Worm (Caenorhabditis elegans): ENCODE data around the gene meg-4.

Gene meg-4

ce11 chrX:1682558-1682957, at the start of gene meg-4:
Gene meg-4, plus strand, starts transcription at chrX:1682954.
- TF ChIP-seq F37B4.10 (GFP tag; IDR thresholded peaks at IDR 0.05) (no peak), hmg-1.2 (GFP tag; IDR thresholded peaks at IDR 0.05) (peak; percentile 62), madf-6 (GFP tag; IDR thresholded peaks at IDR 0.05) (0 out of 2 replicates have a peak, but pooled peaks have one; percentile 29)

DNA sequence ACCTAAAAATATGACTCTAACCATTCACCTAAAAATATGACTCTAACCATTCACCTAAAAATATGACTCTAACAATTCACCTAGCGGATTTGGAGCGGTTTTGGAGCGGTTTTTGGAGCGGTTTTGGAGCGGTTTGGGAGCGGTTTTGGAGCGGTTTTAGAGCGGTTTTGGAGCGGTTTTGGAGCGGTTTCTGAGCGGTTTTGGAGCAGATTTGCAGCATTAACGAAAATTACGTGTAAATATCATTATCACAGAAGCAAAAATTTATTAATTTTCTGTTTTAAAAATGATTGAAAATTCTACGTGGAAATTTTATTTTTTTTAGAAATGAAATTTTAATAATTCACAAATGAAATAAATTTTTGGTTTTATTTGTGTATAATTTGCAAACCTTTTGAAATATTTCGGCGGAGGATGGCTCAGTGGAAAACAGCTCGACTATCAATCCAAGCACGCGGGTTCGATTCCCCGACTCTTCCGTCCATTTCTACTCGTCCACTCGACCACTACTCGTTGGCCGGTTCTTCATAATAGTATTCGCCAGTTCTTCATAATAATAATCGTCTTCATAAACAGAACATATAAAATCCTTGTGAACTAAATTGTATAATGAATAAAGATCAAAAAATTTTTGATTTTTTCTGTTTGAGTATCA, 39.2 kb upstream of the meg-4 start:
- TF ChIP-seq tbp1 (GFP tag; optimal IDR thresholded peaks at IDR 0.05): peak; percentile 54
- no peak for TF ChIP-seq B0019.2 (GFP tag; conservative IDR thresholded peaks at IDR 0.05)
- TF ChIP-seq mxl-1 (tag; optimal IDR thresholded peaks at IDR 0.05): no peak
- no peak for TF ChIP-seq F33H1.4 (GFP tag; IDR thresholded peaks at IDR 0.05)
- no peak for TF ChIP-seq C17E4.6 (GFP tag; IDR thresholded peaks at IDR 0.05)
- TF ChIP-seq nhr-179 (tag; optimal IDR thresholded peaks at IDR 0.05): no peak
- TF ChIP-seq snpc-1.3 (tag; optimal IDR thresholded peaks at IDR 0.05; ENCODE audit: insufficient read depth): peak; percentile 66
- TF ChIP-seq egl-18 (GFP tag; IDR thresholded peaks at IDR 0.05): no peak
- TF ChIP-seq B0261.1 (tag; optimal IDR thresholded peaks at IDR 0.05): peak; percentile 46
- TF ChIP-seq B0336.3 (GFP tag; IDR thresholded peaks at IDR 0.05): no peak
- TF ChIP-seq let-607 (tag; optimal IDR thresholded peaks at IDR 0.05): no peak
- TF ChIP-seq lsy-27 (tag; optimal IDR thresholded peaks at IDR 0.05; ENCODE audit: borderline replicate concordance, insufficient read depth): no peak
- no peak for TF ChIP-seq chd-7 (tag; optimal IDR thresholded peaks at IDR 0.05)
- no peak for TF ChIP-seq ztf-22 (GFP tag; optimal IDR thresholded peaks at IDR 0.05)
- TF ChIP-seq Y53F4B.3 (GFP tag; IDR thresholded peaks at IDR 0.05): no peak
- peak; percentile 56 for TF ChIP-seq snpc-4 (GFP tag; optimal IDR thresholded peaks at IDR 0.05)
- TF ChIP-seq snpc-4 (tag; optimal IDR thresholded peaks at IDR 0.05): peak in 1 of 4 experiments; percentile 26
- TF ChIP-seq ztf-18 (tag; optimal IDR thresholded peaks at IDR 0.05): no peak
- no peak for TF ChIP-seq lin-40 (tag; optimal IDR thresholded peaks at IDR 0.05)
- peak; percentile 91 for TF ChIP-seq him-1 (tag; optimal IDR thresholded peaks at IDR 0.05)
- no peak for TF ChIP-seq F39B2.1 (GFP tag; IDR thresholded peaks at IDR 0.05)
- TF ChIP-seq nfyb-1 (GFP tag; IDR thresholded peaks at IDR 0.05): no peak
- TF ChIP-seq nhr-120 (GFP tag; IDR thresholded peaks at IDR 0.05): no peak
- peak; percentile 29 for TF ChIP-seq efl-1 (GFP tag; optimal IDR thresholded peaks at IDR 0.05)
- no peak for TF ChIP-seq hmg-20 (GFP tag; IDR thresholded peaks at IDR 0.05)
- peak; percentile 2 for TF ChIP-seq somi-1 (GFP tag; optimal IDR thresholded peaks at IDR 0.05)
- TF ChIP-seq Y53G8AR.9 (GFP tag; conservative IDR thresholded peaks at IDR 0.05): no peak
- TF ChIP-seq hlh-12 (tag; optimal IDR thresholded peaks at IDR 0.05): no peak
- no peak for TF ChIP-seq ets-4 (GFP tag; optimal IDR thresholded peaks at IDR 0.05)
- no peak for TF ChIP-seq mel-28 (tag; optimal IDR thresholded peaks at IDR 0.05; ENCODE audit: borderline replicate concordance)
- peak; percentile 18 for TF ChIP-seq lsl-1 (GFP tag; optimal IDR thresholded peaks at IDR 0.05)
- no peak for TF ChIP-seq ccch-3 (GFP tag; optimal IDR thresholded peaks at IDR 0.05)
- no peak for TF ChIP-seq cebp-1 (GFP tag; IDR thresholded peaks at IDR 0.05)
- TF ChIP-seq cebp-1 (tag; optimal IDR thresholded peaks at IDR 0.05): no peak
- TF ChIP-seq madf-3 (GFP tag; IDR thresholded peaks at IDR 0.05): no peak
- TF ChIP-seq ama-1 (optimal IDR thresholded peaks at IDR 0.05): no peak
- TF ChIP-seq ama-1 (GFP tag; optimal IDR thresholded peaks at IDR 0.05): peak in 1 of 2 experiments; percentile 47
- TF ChIP-seq let-526 (GFP tag; IDR thresholded peaks at IDR 0.05): no peak
- TF ChIP-seq athp-1 (tag; optimal IDR thresholded peaks at IDR 0.05): no peak
- TF ChIP-seq sea-2 (GFP tag; IDR thresholded peaks at IDR 0.05): no peak
- TF ChIP-seq hmg-1.2 (GFP tag; IDR thresholded peaks at IDR 0.05): no peak
- no peak for TF ChIP-seq hlh-26 (GFP tag; conservative IDR thresholded peaks at IDR 0.05)
- TF ChIP-seq unc-130 (GFP tag; optimal IDR thresholded peaks at IDR 0.05): no peak
- no peak for TF ChIP-seq sdz-38 (tag; optimal IDR thresholded peaks at IDR 0.05)
- peak; percentile 34 for TF ChIP-seq snpc-1.1 (tag; optimal IDR thresholded peaks at IDR 0.05; ENCODE audit: insufficient read depth)
